Worm (Caenorhabditis elegans) whole organism, L4 larva: ENCODE data around the gene rpc-1.

ENCODE experiments used
- D1046.2 ChIP-seq: fragments of 200-800 bp; sonication (Bioruptor generic); IDR thresholded peaks from 2 replicates; pipeline ENCODE4 v1.3.6; 2022; ENCODE audit warnings: missing genetic modification characterization, missing compliant biosample characterization
- F37D6.2 ChIP-seq: sonication (generic microtip); optimal IDR thresholded peaks from 2 replicates; lab custom pipeline; 2016; ENCODE audit warnings: mild to moderate bottlenecking, missing genetic modification characterization, missing compliant biosample characterization
- F44E2.7 ChIP-seq: fragments of 200-800 bp; sonication (Bioruptor generic); IDR thresholded peaks from 2 replicates; pipeline ENCODE4 v2.1.2; 2022; ENCODE audit warnings: missing genetic modification characterization, missing compliant biosample characterization
- F49E8.2 ChIP-seq: sonication (generic microtip); optimal IDR thresholded peaks from 2 replicates; lab custom pipeline; 2016; ENCODE audit warnings: missing compliant biosample characterization, mild to moderate bottlenecking, missing genetic modification characterization, borderline replicate concordance
- R02D3.7 ChIP-seq: fragments of 150-350 bp; sonication (generic microtip); optimal IDR thresholded peaks from 3 replicates; lab custom pipeline; 2014; ENCODE audit warnings: missing biosample characterization, missing genetic modification characterization
- T20F7.1 ChIP-seq: fragments of 200-800 bp; sonication (Bioruptor generic); optimal IDR thresholded peaks from 2 replicates; lab custom pipeline; 2018; ENCODE audit warnings: mild to moderate bottlenecking, missing genetic modification characterization, missing compliant biosample characterization
- Y48G9A.11 ChIP-seq: fragments of 200-800 bp; sonication (Bioruptor generic); IDR thresholded peaks from 2 replicates; pipeline ENCODE4 v1.3.6; 2022; ENCODE audit warnings: missing genetic modification reagents, missing genetic modification characterization, missing compliant biosample characterization
- Y5F2A.4 ChIP-seq: fragments of 200-800 bp; sonication (Bioruptor generic); optimal IDR thresholded peaks from 2 replicates; lab custom pipeline; 2018; ENCODE audit warnings: mild to moderate bottlenecking, missing genetic modification characterization, missing compliant biosample characterization
- Y75B8A.6 ChIP-seq: fragments of 200-800 bp; sonication (Bioruptor generic); IDR thresholded peaks from 2 replicates; pipeline ENCODE4 v1.3.6; 2022; ENCODE audit warnings: missing genetic modification reagents, missing genetic modification characterization, missing compliant biosample characterization
- ceh-32 ChIP-seq: sonication (generic microtip); optimal IDR thresholded peaks from 2 replicates; lab custom pipeline; 2016; ENCODE audit warnings: mild to moderate bottlenecking, missing genetic modification characterization, missing compliant biosample characterization; ENCODE audit not compliant: poor library complexity
- ceh-62 ChIP-seq: sonication (generic microtip); optimal IDR thresholded peaks from 2 replicates; lab custom pipeline; 2017; ENCODE audit warnings: missing biosample characterization, missing genetic modification characterization
- ces-1 ChIP-seq: fragments of 150-350 bp; sonication (generic microtip); optimal IDR thresholded peaks from 4 replicates; lab custom pipeline; 2014; ENCODE audit warnings: missing biosample characterization, missing genetic modification reagents, missing genetic modification characterization
- daf-16 ChIP-seq, 3 experiments: sonication (generic microtip); optimal IDR thresholded peaks; 2 replicates each; lab custom pipeline; 2016 to 2017; ENCODE audit warnings: missing genetic modification characterization in 3 of 3, missing genetic modification reagents in 3 of 3, mild to moderate bottlenecking in 2 of 3, missing compliant biosample characterization in 2 of 3, missing biosample characterization in 1 of 3, moderate library complexity in 1 of 3
- daf-19 ChIP-seq: fragments of 200-800 bp; sonication (Bioruptor generic); conservative IDR thresholded peaks from 2 replicates; pipeline ENCODE4 v1.3.6; 2022; ENCODE audit warnings: missing genetic modification characterization, missing compliant biosample characterization
- dmd-8 ChIP-seq: fragments of 200-800 bp; sonication (Bioruptor generic); IDR thresholded peaks from 2 replicates; pipeline ENCODE4 v1.3.6; 2022; ENCODE audit warnings: missing genetic modification characterization, missing compliant biosample characterization
- dmd-9 ChIP-seq: fragments of 200-800 bp; sonication (Bioruptor generic); IDR thresholded peaks from 2 replicates; pipeline ENCODE4 v1.3.6; 2022; ENCODE audit warnings: missing genetic modification reagents, missing genetic modification characterization, missing compliant biosample characterization
- dve-1 ChIP-seq: sonication (generic microtip); optimal IDR thresholded peaks from 2 replicates; lab custom pipeline; 2017; ENCODE audit warnings: antibody characterized with exemption, mild to moderate bottlenecking, missing genetic modification characterization, missing compliant biosample characterization; ENCODE audit not compliant: insufficient read depth
- fkh-10 ChIP-seq: fragments of 150-350 bp; optimal IDR thresholded peaks from 2 replicates; lab custom pipeline; 2014; ENCODE audit warnings: missing biosample characterization, missing genetic modification reagents, missing genetic modification characterization
- hlh-30 ChIP-seq: sonication (generic microtip); optimal IDR thresholded peaks from 2 replicates; lab custom pipeline; 2017; ENCODE audit warnings: antibody characterized with exemption, mild to moderate bottlenecking, missing genetic modification characterization, missing compliant biosample characterization; ENCODE audit not compliant: insufficient read depth
- hmg-1.1 ChIP-seq: fragments of 200-800 bp; sonication (Bioruptor generic); IDR thresholded peaks from 2 replicates; pipeline ENCODE4 v1.3.6; 2022; ENCODE audit warnings: missing genetic modification reagents, missing genetic modification characterization, missing compliant biosample characterization
- jun-1 ChIP-seq: fragments of 150-350 bp; optimal IDR thresholded peaks from 2 replicates; lab custom pipeline; 2014; ENCODE audit warnings: missing biosample characterization, missing genetic modification reagents, missing genetic modification characterization
- lim-7 ChIP-seq: fragments of 200-800 bp; sonication (Bioruptor generic); IDR thresholded peaks from 2 replicates; pipeline ENCODE4 v1.3.6; 2022; ENCODE audit warnings: missing genetic modification characterization, missing compliant biosample characterization
- lin-15B ChIP-seq: fragments of 150-350 bp; sonication (generic microtip); optimal IDR thresholded peaks from 3 replicates; lab custom pipeline; 2014; ENCODE audit warnings: missing biosample characterization, missing genetic modification characterization
- lin-29 ChIP-seq: fragments of 200-800 bp; sonication (Bioruptor generic); IDR thresholded peaks from 2 replicates; pipeline ENCODE4 v1.3.6; 2022; ENCODE audit warnings: missing genetic modification reagents, missing genetic modification characterization, missing compliant biosample characterization
- lin-38 ChIP-seq: fragments of 200-800 bp; sonication (Bioruptor generic); IDR thresholded peaks from 2 replicates; pipeline ENCODE4 v1.3.6; 2022; ENCODE audit warnings: missing genetic modification reagents, missing genetic modification characterization, missing compliant biosample characterization
- lin-39 ChIP-seq: fragments of 150-350 bp; optimal IDR thresholded peaks from 2 replicates; lab custom pipeline; 2014; ENCODE audit warnings: missing biosample characterization, missing genetic modification reagents, missing genetic modification characterization
- lsy-2 ChIP-seq, 2 experiments: fragments of 150-350 bp in 1 of 2; sonication (generic microtip) in 1 of 2; optimal IDR thresholded peaks; 2 replicates each; lab custom pipeline; 2014 to 2017; ENCODE audit warnings: missing biosample characterization in 2 of 2, missing genetic modification characterization in 2 of 2
- mdt-29 ChIP-seq: fragments of 200-800 bp; sonication (Bioruptor generic); IDR thresholded peaks from 2 replicates; pipeline ENCODE4 v1.3.6; 2022; ENCODE audit warnings: missing genetic modification reagents, missing genetic modification characterization, missing compliant biosample characterization
- mep-1 ChIP-seq: fragments of 150-350 bp; sonication (generic microtip); optimal IDR thresholded peaks from 3 replicates; lab custom pipeline; 2014; ENCODE audit warnings: missing biosample characterization, missing genetic modification characterization
- mes-2 ChIP-seq: sonication (generic microtip); optimal IDR thresholded peaks from 2 replicates; lab custom pipeline; 2016; ENCODE audit warnings: missing genotype, mild to moderate bottlenecking, missing genetic modification characterization, missing compliant biosample characterization; ENCODE audit not compliant: poor library complexity, severe bottlenecking
- mxl-2 ChIP-seq: fragments of 200-800 bp; sonication (Bioruptor generic); conservative IDR thresholded peaks from 2 replicates; pipeline ENCODE4 v1.3.6; 2022; ENCODE audit warnings: missing genetic modification reagents, missing genetic modification characterization, missing compliant biosample characterization
- nhr-111 ChIP-seq: fragments of 200-800 bp; sonication (Bioruptor generic); optimal IDR thresholded peaks from 2 replicates; lab custom pipeline; 2018; ENCODE audit warnings: mild to moderate bottlenecking, missing genetic modification characterization, missing compliant biosample characterization
- nhr-237 ChIP-seq: sonication (generic microtip); optimal IDR thresholded peaks from 2 replicates; lab custom pipeline; 2017; ENCODE audit warnings: missing biosample characterization, missing genetic modification characterization
- nhr-25 ChIP-seq: sonication (generic microtip); optimal IDR thresholded peaks from 2 replicates; lab custom pipeline; 2017; ENCODE audit warnings: missing genetic modification characterization, mild to moderate bottlenecking, missing compliant biosample characterization, antibody characterized with exemption, moderate library complexity, borderline replicate concordance; ENCODE audit not compliant: insufficient read depth
- nhr-28 ChIP-seq: fragments of 150-350 bp; optimal IDR thresholded peaks from 2 replicates; lab custom pipeline; 2014; ENCODE audit warnings: missing biosample characterization, missing genetic modification characterization
- nhr-6 ChIP-seq: fragments of 150-350 bp; optimal IDR thresholded peaks from 2 replicates; lab custom pipeline; 2014; ENCODE audit warnings: missing biosample characterization, missing genetic modification characterization
- nhr-77 ChIP-seq: fragments of 150-350 bp; optimal IDR thresholded peaks from 2 replicates; lab custom pipeline; 2014; ENCODE audit warnings: missing biosample characterization, missing genetic modification characterization
- pqm-1 ChIP-seq: sonication (generic microtip); optimal IDR thresholded peaks from 2 replicates; lab custom pipeline; 2017; ENCODE audit warnings: missing biosample characterization, missing genetic modification characterization
- rbr-2 ChIP-seq: sonication (generic microtip); optimal IDR thresholded peaks from 2 replicates; lab custom pipeline; 2016; ENCODE audit warnings: missing genotype, missing genetic modification characterization, missing compliant biosample characterization
- sdz-12 ChIP-seq: fragments of 200-800 bp; sonication (Bioruptor generic); optimal IDR thresholded peaks from 2 replicates; lab custom pipeline; 2018; ENCODE audit warnings: mild to moderate bottlenecking, missing genetic modification characterization, missing compliant biosample characterization
- skn-1 ChIP-seq: fragments of 150-350 bp; optimal IDR thresholded peaks from 2 replicates; lab custom pipeline; 2014; ENCODE audit warnings: missing biosample characterization, missing genetic modification characterization
- snpc-1.2 ChIP-seq: fragments of 200-800 bp; sonication (Bioruptor generic); IDR thresholded peaks from 2 replicates; pipeline ENCODE4 v1.3.6; 2022; ENCODE audit warnings: missing genetic modification reagents, missing genetic modification characterization, missing compliant biosample characterization
- spr-1 ChIP-seq: sonication (generic microtip); optimal IDR thresholded peaks from 2 replicates; lab custom pipeline; 2016; ENCODE audit warnings: mild to moderate bottlenecking, missing genetic modification characterization, missing compliant biosample characterization
- tag-97 ChIP-seq: fragments of 200-800 bp; sonication (Bioruptor generic); IDR thresholded peaks from 2 replicates; pipeline ENCODE4 v1.3.6; 2022; ENCODE audit warnings: missing genetic modification characterization, missing compliant biosample characterization
- unc-39 ChIP-seq: sonication (generic microtip); optimal IDR thresholded peaks from 2 replicates; lab custom pipeline; 2017; ENCODE audit warnings: missing biosample characterization, missing genetic modification characterization
- vab-7 ChIP-seq: fragments of 200-800 bp; sonication (Bioruptor generic); IDR thresholded peaks from 2 replicates; pipeline ENCODE4 v1.3.6; 2022; ENCODE audit warnings: missing genetic modification reagents, missing genetic modification characterization, missing compliant biosample characterization
- zag-1 ChIP-seq: fragments of 150-350 bp; optimal IDR thresholded peaks from 2 replicates; lab custom pipeline; 2014; ENCODE audit warnings: missing biosample characterization, missing genetic modification characterization
- zfp-2 ChIP-seq: sonication (generic microtip); optimal IDR thresholded peaks from 2 replicates; lab custom pipeline; 2016; ENCODE audit warnings: mild to moderate bottlenecking, missing genetic modification characterization, missing compliant biosample characterization
- ztf-7 ChIP-seq: fragments of 150-350 bp; optimal IDR thresholded peaks from 2 replicates; lab custom pipeline; 2014; ENCODE audit warnings: missing biosample characterization, missing genetic modification characterization

The rpc-1 gene

DNA sequence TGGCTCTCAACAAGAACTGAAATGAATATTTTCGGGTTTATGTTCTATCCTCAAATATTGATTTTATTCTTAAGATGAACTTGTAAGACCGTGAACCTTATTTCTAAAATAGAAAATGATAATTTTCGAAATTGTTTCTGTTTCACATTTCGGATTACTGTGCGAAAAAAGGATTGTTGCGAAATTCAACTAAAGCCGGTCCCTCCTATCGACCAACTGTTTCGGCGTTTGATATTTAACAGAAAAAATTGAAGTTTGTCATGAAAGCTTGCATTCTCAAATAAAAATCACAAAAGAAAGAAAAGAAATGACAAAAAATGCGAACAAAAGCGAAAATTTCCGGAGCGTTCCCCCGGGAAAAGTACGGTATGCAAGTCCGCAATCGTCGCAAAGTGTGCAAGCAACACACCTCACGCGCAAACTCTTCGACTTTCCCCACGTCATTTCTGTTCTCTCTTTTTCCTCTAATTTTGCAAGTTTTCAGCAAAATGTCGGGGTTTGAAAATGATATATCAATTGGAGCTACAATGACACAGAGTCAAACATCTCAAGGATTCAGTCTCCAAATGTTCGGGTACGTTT, 16.4 kb downstream of the rpc-1 start, which contains the start of gene C34D4.4 (continued):
- TF ChIP-seq lin-38 (GFP tag; lab: Robert Waterston, UW) (no peak), jun-1 (tag; lab: Kevin White, UChicago) (no peak), mep-1 (peak; percentile 41), skn-1 (tag; lab: Kevin White, UChicago) (no peak), ztf-7 (tag; lab: Kevin White, UChicago) (no peak), lim-7 (no peak), zfp-2 (no peak), Y75B8A.6 (no peak), sdz-12 (no peak), D1046.2 (no peak), mdt-29 (GFP tag; lab: Robert Waterston, UW) (no peak), hmg-1.1 (no peak), F44E2.7 (no peak)

DNA sequence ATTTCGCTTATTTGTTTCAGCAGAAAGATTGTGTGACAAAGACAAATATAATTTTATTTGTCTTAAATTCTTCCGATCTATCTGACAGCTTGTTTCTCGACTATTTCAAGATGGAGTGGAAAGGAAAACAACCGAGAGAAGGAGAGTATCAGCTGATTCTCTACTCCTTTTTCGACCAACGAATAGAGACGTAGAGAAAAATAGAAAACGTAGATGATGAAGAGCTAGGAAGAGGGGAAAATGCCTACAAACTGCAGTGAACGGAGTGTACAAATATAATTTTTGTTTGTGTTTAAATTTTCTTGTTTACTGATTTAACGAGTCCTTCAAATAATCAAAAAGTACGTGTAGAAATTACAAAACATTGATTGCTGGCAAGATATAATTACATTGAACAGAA, 17.8 kb downstream of the rpc-1 start:
- TF ChIP-seq lsy-2 (tag; optimal IDR thresholded peaks at IDR 0.05; lab: Kevin White, UChicago) (peak in 1 of 2 experiments; percentile 64), fkh-10 (GFP tag; lab: Kevin White, UChicago) (peak; percentile 15), nhr-111 (GFP tag; lab: Kevin White, UChicago) (no peak), daf-19 (no peak), zfp-2 (no peak), daf-16 (GFP tag; optimal IDR thresholded peaks at IDR 0.05; lab: Kevin White, UChicago) (no peak), daf-16 (tag; optimal IDR thresholded peaks at IDR 0.05; lab: Kevin White, UChicago) (peak; percentile 75), dve-1 (peak; percentile 25), R02D3.7 (tag; lab: Kevin White, UChicago) (no peak), mes-2 (tag; lab: Kevin White, UChicago) (peak; percentile 6), ces-1 (GFP tag; lab: Kevin White, UChicago) (no peak), spr-1 (tag; lab: Kevin White, UChicago) (no peak), ceh-62 (tag; lab: Kevin White, UChicago) (no peak), F49E8.2 (tag; lab: Kevin White, UChicago) (no peak), F37D6.2 (tag; lab: Kevin White, UChicago) (no peak), dmd-9 (no peak), mxl-2 (GFP tag; lab: Robert Waterston, UW) (no peak), mep-1 (peak; percentile 38), dmd-8 (no peak), sdz-12 (no peak), Y5F2A.4 (no peak), lin-38 (GFP tag; lab: Robert Waterston, UW) (peak; percentile 29; the same call in 1 of the 2 replicates), nhr-237 (tag; lab: Kevin White, UChicago) (no peak), lin-29 (GFP tag; lab: Robert Waterston, UW) (no peak), snpc-1.2 (no peak), lin-39 (tag; lab: Kevin White, UChicago) (no peak), Y48G9A.11 (no peak), tag-97 (GFP tag; lab: Robert Waterston, UW) (no peak), nhr-28 (peak; percentile 57), pqm-1 (tag; lab: Kevin White, UChicago) (no peak), skn-1 (tag; lab: Kevin White, UChicago) (no peak), hlh-30 (tag; lab: Kevin White, UChicago) (peak; percentile 73), zag-1 (tag; lab: Kevin White, UChicago) (no peak), nhr-25 (tag; lab: Kevin White, UChicago) (no peak), ceh-32 (tag; lab: Kevin White, UChicago) (no peak), lin-15B (tag; lab: Kevin White, UChicago) (no peak), unc-39 (tag; lab: Kevin White, UChicago) (no peak), T20F7.1 (GFP tag; lab: Kevin White, UChicago) (no peak), nhr-77 (tag; lab: Kevin White, UChicago) (peak; percentile 6), vab-7 (GFP tag; lab: Robert Waterston, UW) (no peak), nhr-6 (tag; lab: Kevin White, UChicago) (no peak), rbr-2 (tag; lab: Kevin White, UChicago) (peak; percentile 13)
